Fruit fly (Drosophila melanogaster): Measurements from ENCODE around the gene CG34447.

CG34447 gene

dm6 chr2L:2425652-2426192 is 5.9 kb upstream of the CG34447 start:
- no peak for TF ChIP-seq h (optimal IDR thresholded peaks at IDR 0.05)
- TF ChIP-seq Myc (optimal IDR thresholded peaks at IDR 0.05), result no peak
- no peak for TF ChIP-seq insv (optimal IDR thresholded peaks at IDR 0.05)
- no peak for TF ChIP-seq psq (optimal IDR thresholded peaks at IDR 0.05)
- no peak for TF ChIP-seq ttk (optimal IDR thresholded peaks at IDR 0.05)
- no peak for TF ChIP-seq Sin3A (optimal IDR thresholded peaks at IDR 0.05)

- TF ChIP-seq ttk (optimal IDR thresholded peaks at IDR 0.05) (no peak), psq (optimal IDR thresholded peaks at IDR 0.05) (no peak), Myc (optimal IDR thresholded peaks at IDR 0.05) (no peak), Sin3A (optimal IDR thresholded peaks at IDR 0.05) (no peak), insv (optimal IDR thresholded peaks at IDR 0.05) (no peak), h (optimal IDR thresholded peaks at IDR 0.05) (no peak)
Measured at dm6 chr2L:2424497-2424896, 4.7 kb upstream of the CG34447 start, which contains the start of gene CG44139. CG44139 (plus strand) TSS chr2L:2424797.

dm6 chr2L:2420490-2420889 is 677 bp upstream of the CG34447 start, which contains the start of gene CG9886:
CG9886 (plus strand) TSS chr2L:2420830.
- TF ChIP-seq Myc (optimal IDR thresholded peaks at IDR 0.05) (no peak), ttk (optimal IDR thresholded peaks at IDR 0.05) (no peak), psq (optimal IDR thresholded peaks at IDR 0.05) (no peak), h (optimal IDR thresholded peaks at IDR 0.05) (no peak), Sin3A (optimal IDR thresholded peaks at IDR 0.05) (no peak), insv (optimal IDR thresholded peaks at IDR 0.05) (no peak)

- TF ChIP-seq insv (optimal IDR thresholded peaks at IDR 0.05), result no peak
- no peak for TF ChIP-seq Sin3A (optimal IDR thresholded peaks at IDR 0.05)
- TF ChIP-seq h (optimal IDR thresholded peaks at IDR 0.05), result no peak
Measured at dm6 chr2L:2417865-2418264, 1.9 kb downstream of the CG34447 start, which contains the start of gene CG34448. CG34448 (minus strand) TSS chr2L:2417965.

DNA sequence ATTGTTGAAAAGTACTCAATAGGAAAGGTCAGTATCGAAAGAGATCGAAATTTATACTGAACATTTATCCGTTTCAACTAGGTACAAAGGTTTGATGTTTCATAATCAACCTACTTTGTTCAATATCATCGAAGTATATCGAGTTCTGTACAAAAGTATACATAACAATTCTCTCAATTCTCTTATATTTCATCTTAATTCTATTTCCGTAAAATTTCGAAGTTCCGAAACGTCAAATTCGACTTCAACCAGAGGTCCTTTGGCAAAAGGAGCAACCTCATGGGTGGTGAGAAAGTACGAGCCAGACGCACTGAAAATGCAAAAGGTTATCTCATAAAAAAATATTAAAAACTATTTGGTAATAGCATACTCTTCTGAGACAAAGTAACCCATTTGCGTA is 3.2 kb downstream of the CG34447 start, which contains the start of gene CG31948:
CG31948 (minus strand) TSS at position 101 of the 400 bp plus-strand sequence.
- no peak for TF ChIP-seq ttk (optimal IDR thresholded peaks at IDR 0.05)
- TF ChIP-seq h (optimal IDR thresholded peaks at IDR 0.05), result no peak
- no peak for TF ChIP-seq insv (optimal IDR thresholded peaks at IDR 0.05)
- no peak for TF ChIP-seq psq (optimal IDR thresholded peaks at IDR 0.05)
- no peak for TF ChIP-seq Myc (optimal IDR thresholded peaks at IDR 0.05)
- no peak for TF ChIP-seq Sin3A (optimal IDR thresholded peaks at IDR 0.05)

DNA sequence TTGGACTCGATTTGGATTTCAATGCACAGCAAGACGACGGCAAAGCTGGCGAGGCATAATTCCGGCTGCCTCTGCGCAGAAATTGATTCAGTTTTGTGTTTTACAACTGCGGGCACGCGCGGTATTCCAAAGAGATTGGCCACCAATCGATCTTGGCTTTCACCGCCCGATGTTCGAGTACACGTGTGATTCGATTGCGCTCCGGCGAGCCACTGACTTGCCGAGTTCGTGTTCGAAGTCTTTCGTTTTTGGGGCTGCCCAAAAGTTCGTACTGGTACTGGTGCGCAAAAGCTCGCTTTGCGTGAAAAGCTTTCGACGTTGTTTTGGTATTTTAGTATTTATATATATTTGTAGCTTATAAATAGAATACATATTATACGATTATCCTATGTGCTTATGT is 4.7 kb downstream of the CG34447 start, which contains the start of gene CG18641:
CG18641 (minus strand) TSS at position 214 of the 400 bp plus-strand sequence.
- TF ChIP-seq ttk (optimal IDR thresholded peaks at IDR 0.05), result no peak
- TF ChIP-seq Sin3A (optimal IDR thresholded peaks at IDR 0.05), result no peak
- TF ChIP-seq insv (optimal IDR thresholded peaks at IDR 0.05), result no peak
- no peak for TF ChIP-seq psq (optimal IDR thresholded peaks at IDR 0.05)
- no peak for TF ChIP-seq Myc (optimal IDR thresholded peaks at IDR 0.05)
- no peak for TF ChIP-seq h (optimal IDR thresholded peaks at IDR 0.05)

DNA sequence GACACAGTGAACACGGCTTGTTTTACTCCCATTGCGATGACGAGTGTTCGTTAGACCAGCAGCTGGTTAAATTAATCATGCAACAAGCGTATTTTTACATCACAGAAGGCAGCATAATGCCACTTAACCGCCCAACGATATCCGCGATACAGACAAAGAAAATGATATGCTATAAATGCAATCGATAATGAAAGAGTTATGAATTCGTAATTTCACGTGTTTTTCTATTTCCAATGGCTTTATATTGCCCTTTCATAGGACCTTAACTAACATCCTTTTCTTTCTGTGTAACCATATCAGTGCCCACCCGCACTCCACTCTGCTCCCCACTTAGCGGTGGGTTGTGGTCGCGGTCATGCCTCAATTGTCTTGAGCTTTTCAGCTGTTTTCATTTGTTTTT is 6.7 kb downstream of the CG34447 start:
- TF ChIP-seq insv (optimal IDR thresholded peaks at IDR 0.05), result no peak
- no peak for TF ChIP-seq Sin3A (optimal IDR thresholded peaks at IDR 0.05)
- TF ChIP-seq Myc (optimal IDR thresholded peaks at IDR 0.05), result no peak

DNA sequence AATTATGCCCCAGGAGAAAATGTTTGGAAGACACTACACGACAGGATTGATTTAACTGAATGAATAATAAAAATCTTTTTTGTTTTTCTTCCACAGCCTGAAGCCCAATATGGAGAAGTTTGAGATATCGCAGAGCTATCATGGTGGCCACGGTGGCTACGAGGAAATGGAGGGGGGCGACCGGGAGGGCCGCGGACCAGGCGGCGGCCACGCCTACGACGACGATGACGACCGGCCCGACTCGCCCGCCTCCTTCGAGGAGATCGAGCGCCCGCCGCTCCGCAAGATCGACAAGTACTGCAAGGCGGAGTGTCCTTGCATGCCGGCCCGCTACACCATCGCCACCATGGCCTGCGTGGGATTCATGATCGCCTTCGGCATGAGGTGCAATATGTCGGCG is 15.2 kb downstream of the CG34447 start:
- TF ChIP-seq ttk (optimal IDR thresholded peaks at IDR 0.05) (no peak), psq (optimal IDR thresholded peaks at IDR 0.05) (no peak), Myc (optimal IDR thresholded peaks at IDR 0.05) (no peak), h (optimal IDR thresholded peaks at IDR 0.05) (no peak), insv (optimal IDR thresholded peaks at IDR 0.05) (no peak), Sin3A (optimal IDR thresholded peaks at IDR 0.05) (no peak)

- TF ChIP-seq ttk (optimal IDR thresholded peaks at IDR 0.05) (no peak), Myc (optimal IDR thresholded peaks at IDR 0.05) (no peak), Sin3A (optimal IDR thresholded peaks at IDR 0.05) (no peak), psq (optimal IDR thresholded peaks at IDR 0.05) (no peak), h (optimal IDR thresholded peaks at IDR 0.05) (no peak), insv (optimal IDR thresholded peaks at IDR 0.05) (no peak)
Measured at dm6 chr2L:2402194-2402593, 17.6 kb downstream of the CG34447 start.

DNA sequence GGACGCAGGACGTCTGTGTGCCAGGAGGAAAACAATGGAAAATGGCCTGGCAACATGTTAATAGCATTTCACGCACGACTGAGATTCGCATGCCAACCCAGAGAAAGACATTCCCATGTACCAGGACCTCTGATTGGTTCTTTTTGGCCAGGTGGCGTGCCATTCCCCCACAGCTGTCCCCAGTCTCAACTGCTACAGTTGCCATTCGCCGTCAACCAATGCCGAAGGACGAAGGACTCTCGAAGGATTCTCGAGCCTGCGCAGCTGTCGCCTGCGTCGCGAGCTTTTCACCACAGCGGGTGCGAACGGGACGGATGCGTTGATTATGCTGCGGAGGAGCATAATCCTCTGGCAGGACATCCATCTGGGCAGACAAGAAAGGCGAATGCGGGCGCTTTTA is 19.9 kb downstream of the CG34447 start, which contains the start of gene VGlut:
VGlut (plus strand) TSS at position 399 of the 400 bp plus-strand sequence.
- TF ChIP-seq Myc (optimal IDR thresholded peaks at IDR 0.05) (no peak), ttk (optimal IDR thresholded peaks at IDR 0.05) (no peak), h (optimal IDR thresholded peaks at IDR 0.05) (no peak), Sin3A (optimal IDR thresholded peaks at IDR 0.05) (no peak), psq (optimal IDR thresholded peaks at IDR 0.05) (no peak), insv (optimal IDR thresholded peaks at IDR 0.05) (no peak)

DNA sequence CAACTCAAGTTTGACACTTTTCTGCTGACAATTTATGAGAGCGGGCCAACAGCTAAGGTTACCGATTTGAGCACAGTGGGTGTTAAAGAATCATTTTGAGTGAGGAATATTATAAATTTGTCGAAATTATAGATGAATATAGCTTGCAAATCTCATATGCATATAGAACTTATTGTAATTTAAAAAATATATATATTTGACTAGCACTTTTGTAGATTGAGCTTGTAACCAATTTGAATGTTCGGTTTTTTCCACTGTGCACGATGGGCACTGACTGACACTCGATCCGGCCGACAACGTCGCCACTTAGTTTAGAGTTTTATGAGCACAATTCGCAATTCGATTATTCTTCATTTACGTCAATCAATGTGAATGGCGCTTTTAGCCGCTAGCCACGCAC is 21.4 kb downstream of the CG34447 start:
- TF ChIP-seq Sin3A (optimal IDR thresholded peaks at IDR 0.05) (no peak), psq (optimal IDR thresholded peaks at IDR 0.05) (no peak)

dm6 chr2L:2397080-2397479 is 22.7 kb downstream of the CG34447 start:
- TF ChIP-seq ttk (optimal IDR thresholded peaks at IDR 0.05) (no peak), Sin3A (optimal IDR thresholded peaks at IDR 0.05) (no peak), Myc (optimal IDR thresholded peaks at IDR 0.05) (no peak), h (optimal IDR thresholded peaks at IDR 0.05) (no peak), psq (optimal IDR thresholded peaks at IDR 0.05) (no peak), insv (optimal IDR thresholded peaks at IDR 0.05) (no peak)

DNA sequence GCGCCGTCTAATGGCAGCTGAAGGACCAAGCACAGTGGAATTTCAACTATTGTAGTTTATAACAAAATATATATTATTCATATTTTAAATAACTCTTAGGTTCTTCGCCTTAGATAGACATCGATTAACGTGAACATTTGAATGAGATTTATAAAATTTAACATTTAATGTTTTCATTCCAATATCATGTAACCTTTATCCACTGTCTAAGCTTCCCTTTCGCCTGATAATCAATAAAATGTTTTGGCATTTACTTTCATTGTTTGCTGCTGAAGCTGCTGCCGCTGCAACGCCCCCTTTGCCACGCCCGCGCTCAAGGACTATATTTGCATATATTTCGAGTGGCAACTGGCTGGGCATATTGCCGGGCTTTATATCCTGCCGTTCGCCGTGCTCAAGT is 24.9 kb downstream of the CG34447 start:
- no peak for TF ChIP-seq insv (optimal IDR thresholded peaks at IDR 0.05)
- no peak for TF ChIP-seq ttk (optimal IDR thresholded peaks at IDR 0.05)
- TF ChIP-seq Sin3A (optimal IDR thresholded peaks at IDR 0.05), result no peak
- TF ChIP-seq Myc (optimal IDR thresholded peaks at IDR 0.05), result no peak
- TF ChIP-seq h (optimal IDR thresholded peaks at IDR 0.05), result no peak
- no peak for TF ChIP-seq psq (optimal IDR thresholded peaks at IDR 0.05)

Measured in Kc167 (cell line).